Worm (Caenorhabditis elegans) whole organism, L2 larva: ENCODE data around the gene spp-10.

Source experiments
- C34F6.9 ChIP-seq: fragments of 150-350 bp; optimal IDR thresholded peaks from 2 replicates; lab custom pipeline; 2014; ENCODE audit warnings: missing biosample characterization, missing genetic modification characterization
- F13H6.1 ChIP-seq: sonication (generic microtip); optimal IDR thresholded peaks from 2 replicates; lab custom pipeline; 2016; ENCODE audit warnings: missing genetic modification characterization, missing compliant biosample characterization
- Y55F3AM.14 ChIP-seq: fragments of 200-800 bp; sonication (Bioruptor generic); optimal IDR thresholded peaks from 2 replicates; lab custom pipeline; 2018; ENCODE audit warnings: mild to moderate bottlenecking, missing genetic modification characterization, missing compliant biosample characterization
- ZK546.5 ChIP-seq: sonication (generic microtip); optimal IDR thresholded peaks from 2 replicates; lab custom pipeline; 2017; ENCODE audit warnings: missing biosample characterization, missing genetic modification characterization
- aly-2 ChIP-seq: fragments of 150-350 bp; optimal IDR thresholded peaks from 2 replicates; lab custom pipeline; 2014; ENCODE audit warnings: missing biosample characterization, missing genetic modification characterization
- ama-1 ChIP-seq: fragments of 150-350 bp; optimal IDR thresholded peaks from 2 replicates; lab custom pipeline; 2018; ENCODE audit warnings: inconsistent platforms
- blmp-1 ChIP-seq: sonication (generic microtip); optimal IDR thresholded peaks from 2 replicates; lab custom pipeline; 2017; ENCODE audit warnings: missing genetic modification characterization, mild to moderate bottlenecking, missing compliant biosample characterization, antibody characterized with exemption, moderate library complexity; ENCODE audit not compliant: insufficient read depth
- ceh-16 ChIP-seq: fragments of 150-350 bp; optimal IDR thresholded peaks from 2 replicates; lab custom pipeline; 2014; ENCODE audit warnings: missing biosample characterization, missing genetic modification characterization
- crh-2 ChIP-seq: sonication (generic microtip); optimal IDR thresholded peaks from 2 replicates; lab custom pipeline; 2017; ENCODE audit warnings: missing biosample characterization, missing genetic modification characterization
- dmd-4 ChIP-seq: sonication (generic microtip); optimal IDR thresholded peaks from 2 replicates; lab custom pipeline; 2017; ENCODE audit warnings: missing biosample characterization, missing genetic modification characterization
- egl-27 ChIP-seq: sonication (generic microtip); optimal IDR thresholded peaks from 3 replicates; lab custom pipeline; 2017; ENCODE audit warnings: missing biosample characterization, missing genetic modification reagents, missing genetic modification characterization
- elt-1 ChIP-seq: fragments of 150-350 bp; optimal IDR thresholded peaks from 2 replicates; lab custom pipeline; 2014; ENCODE audit warnings: missing biosample characterization, missing genetic modification characterization
- fos-1 ChIP-seq: fragments of 150-350 bp; optimal IDR thresholded peaks from 2 replicates; lab custom pipeline; 2014; ENCODE audit warnings: missing biosample characterization, missing genetic modification characterization
- gmeb-1 ChIP-seq: fragments of 150-350 bp; optimal IDR thresholded peaks from 2 replicates; lab custom pipeline; 2014; ENCODE audit warnings: missing biosample characterization, missing genetic modification characterization
- lin-11 ChIP-seq: fragments of 150-350 bp; sonication (generic microtip); optimal IDR thresholded peaks from 2 replicates; lab custom pipeline; 2014; ENCODE audit warnings: missing biosample characterization, missing genetic modification characterization, inconsistent platforms, mixed read lengths
- lin-39 ChIP-seq: fragments of 150-350 bp; optimal IDR thresholded peaks from 2 replicates; lab custom pipeline; 2014; ENCODE audit warnings: missing biosample characterization, missing genetic modification reagents, missing genetic modification characterization
- lsy-2 ChIP-seq, 2 experiments: fragments of 150-350 bp in 1 of 2; sonication (generic microtip) in 1 of 2; optimal IDR thresholded peaks; 2 replicates each; lab custom pipeline; 2014 to 2017; ENCODE audit warnings: missing biosample characterization in 2 of 2, missing genetic modification characterization in 2 of 2
- mab-5 ChIP-seq: fragments of 150-350 bp; optimal IDR thresholded peaks from 2 replicates; lab custom pipeline; 2014; ENCODE audit warnings: missing biosample characterization, missing genetic modification characterization
- nhr-10 ChIP-seq: sonication (generic microtip); optimal IDR thresholded peaks from 2 replicates; lab custom pipeline; 2017; ENCODE audit warnings: missing biosample characterization, missing genetic modification characterization
- nhr-12 ChIP-seq: fragments of 150-350 bp; optimal IDR thresholded peaks from 2 replicates; lab custom pipeline; 2014; ENCODE audit warnings: missing biosample characterization, missing genetic modification characterization
- nhr-129 ChIP-seq: fragments of 150-350 bp; optimal IDR thresholded peaks from 2 replicates; lab custom pipeline; 2014; ENCODE audit warnings: missing biosample characterization, missing genetic modification characterization
- nhr-23 ChIP-seq: fragments of 150-350 bp; optimal IDR thresholded peaks from 2 replicates; lab custom pipeline; 2014; ENCODE audit warnings: missing biosample characterization, missing genetic modification reagents, missing genetic modification characterization
- nhr-237 ChIP-seq: fragments of 150-350 bp; optimal IDR thresholded peaks from 2 replicates; lab custom pipeline; 2014; ENCODE audit warnings: missing biosample characterization, missing genetic modification characterization
- nhr-25 ChIP-seq: fragments of 150-350 bp; sonication (generic microtip); optimal IDR thresholded peaks from 3 replicates; lab custom pipeline; 2014; ENCODE audit warnings: missing biosample characterization, missing genetic modification characterization
- nhr-6 ChIP-seq: fragments of 150-350 bp; optimal IDR thresholded peaks from 2 replicates; lab custom pipeline; 2014; ENCODE audit warnings: missing biosample characterization, missing genetic modification characterization
- nhr-77 ChIP-seq: fragments of 150-350 bp; optimal IDR thresholded peaks from 2 replicates; lab custom pipeline; 2014; ENCODE audit warnings: missing biosample characterization, missing genetic modification characterization
- peb-1 ChIP-seq: fragments of 150-350 bp; optimal IDR thresholded peaks from 2 replicates; lab custom pipeline; 2014; ENCODE audit warnings: missing biosample characterization, missing genetic modification characterization
- skn-1 ChIP-seq: sonication (generic microtip); optimal IDR thresholded peaks from 2 replicates; lab custom pipeline; 2017; ENCODE audit warnings: missing biosample characterization, missing genetic modification characterization
- sma-9 ChIP-seq, 2 experiments: fragments of 150-350 bp in 1 of 2; sonication (generic microtip) in 1 of 2; optimal IDR thresholded peaks; 2 replicates each; lab custom pipeline; 2014 to 2016; ENCODE audit warnings: missing genetic modification characterization in 2 of 2, mild to moderate bottlenecking in 1 of 2, missing biosample characterization in 1 of 2, missing compliant biosample characterization in 1 of 2, missing genetic modification reagents in 1 of 2, moderate library complexity in 1 of 2
- snpc-4 ChIP-seq: fragments of 150-350 bp; optimal IDR thresholded peaks from 2 replicates; lab custom pipeline; 2014; ENCODE audit warnings: missing biosample characterization, missing genetic modification characterization
- unc-39 ChIP-seq: fragments of 150-350 bp; optimal IDR thresholded peaks from 2 replicates; lab custom pipeline; 2014; ENCODE audit warnings: missing biosample characterization, missing genetic modification characterization
- unc-62 ChIP-seq: fragments of 150-350 bp; optimal IDR thresholded peaks from 2 replicates; lab custom pipeline; 2014; ENCODE audit warnings: missing biosample characterization, missing genetic modification reagents, missing genetic modification characterization
- ztf-1 ChIP-seq: fragments of 200-800 bp; sonication (Bioruptor generic); conservative IDR thresholded peaks from 2 replicates; pipeline ENCODE4 v1.3.6; 2022; ENCODE audit warnings: missing genetic modification characterization, missing compliant biosample characterization
- ztf-4 ChIP-seq: fragments of 150-350 bp; optimal IDR thresholded peaks from 2 replicates; lab custom pipeline; 2014; ENCODE audit warnings: missing biosample characterization, missing genetic modification characterization

The spp-10 gene

DNA sequence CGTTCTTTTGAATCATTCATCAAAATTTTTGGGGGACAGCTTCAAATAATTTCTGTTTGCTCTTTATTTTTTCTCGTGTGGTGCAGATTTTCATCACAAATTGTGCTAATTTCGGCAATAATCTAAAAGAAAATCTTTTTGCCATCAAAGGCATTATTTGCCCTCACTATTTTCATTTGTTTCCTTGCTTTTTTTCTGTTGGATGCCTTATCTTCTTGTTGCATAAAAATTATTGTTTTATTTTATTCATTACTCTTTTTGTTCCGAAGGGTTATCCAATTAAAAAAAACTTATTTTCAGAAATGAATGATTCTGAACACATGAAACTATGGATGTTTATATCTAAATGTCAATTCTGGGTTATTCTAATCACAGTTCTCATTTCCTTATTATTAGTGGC, 30.1 kb upstream of the spp-10 start, which contains the start of gene T01B11.1:
Gene T01B11.1, plus strand, starts transcription at position 301 of the 400 bp plus-strand sequence.
- TF ChIP-seq nhr-12 (tag; lab: Kevin White, UChicago) (no peak), unc-39 (no peak), nhr-10 (tag; lab: Kevin White, UChicago) (no peak), egl-27 (no peak), nhr-23 (tag; lab: Kevin White, UChicago) (no peak), peb-1 (tag; lab: Kevin White, UChicago) (no peak), mab-5 (tag; lab: Kevin White, UChicago) (no peak), aly-2 (tag; lab: Kevin White, UChicago) (no peak), lsy-2 (tag; optimal IDR thresholded peaks at IDR 0.05; lab: Kevin White, UChicago) (no peak)

DNA sequence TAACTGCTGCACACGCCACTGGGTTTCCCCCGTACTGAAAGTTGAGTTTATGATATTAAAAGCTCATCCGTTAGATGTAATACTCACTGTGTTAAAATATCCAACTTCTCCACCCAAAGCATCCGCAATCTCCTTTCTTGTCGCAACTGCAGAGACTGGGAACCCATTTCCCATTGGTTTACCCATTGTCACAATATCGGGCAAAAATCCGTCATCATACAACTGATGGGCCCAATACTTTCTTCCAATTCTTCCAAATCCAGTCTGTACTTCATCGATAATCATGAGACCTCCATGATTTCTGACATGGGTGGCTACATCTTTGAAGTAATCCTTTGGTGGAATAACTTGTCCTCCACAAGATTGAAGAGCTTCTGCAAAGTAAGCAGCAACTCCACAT, 27.1 kb upstream of the spp-10 start:
- TF ChIP-seq nhr-25 (tag; lab: Kevin White, UChicago) (no peak), ama-1 (no peak), lsy-2 (tag; optimal IDR thresholded peaks at IDR 0.05; lab: Kevin White, UChicago) (no peak), ZK546.5 (no peak), lin-39 (tag; lab: Kevin White, UChicago) (no peak), nhr-237 (tag; lab: Kevin White, UChicago) (no peak), elt-1 (tag; lab: Kevin White, UChicago) (no peak), nhr-77 (no peak), unc-62 (GFP tag; lab: Kevin White, UChicago) (no peak), skn-1 (tag; lab: Kevin White, UChicago) (no peak), mab-5 (tag; lab: Kevin White, UChicago) (no peak), nhr-12 (tag; lab: Kevin White, UChicago) (no peak), aly-2 (tag; lab: Kevin White, UChicago) (no peak), C34F6.9 (tag; lab: Kevin White, UChicago) (no peak)

DNA sequence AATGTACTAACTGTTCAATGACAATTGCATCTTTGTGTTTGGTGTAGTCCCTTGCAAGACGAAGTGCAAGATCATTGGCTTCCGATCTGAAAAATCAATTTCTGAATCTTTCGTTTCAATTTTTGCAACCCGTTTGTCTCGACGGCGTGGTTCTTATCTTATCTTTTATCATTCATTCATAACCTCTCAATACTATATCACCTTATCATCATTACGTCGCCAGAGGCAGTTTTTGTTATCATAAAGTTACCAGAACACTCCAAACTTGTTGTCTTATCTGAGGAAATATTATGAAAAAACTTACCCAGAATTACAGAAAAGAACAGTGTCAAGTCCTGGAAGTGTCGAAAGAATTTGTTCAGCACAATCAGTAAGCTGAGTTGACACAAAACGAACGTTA, 26.4 kb upstream of the spp-10 start:
- TF ChIP-seq blmp-1 (tag; lab: Kevin White, UChicago) (no peak), aly-2 (tag; lab: Kevin White, UChicago) (no peak), Y55F3AM.14 (no peak), lin-11 (tag; lab: Kevin White, UChicago) (no peak), dmd-4 (tag; lab: Kevin White, UChicago) (no peak), nhr-129 (tag; lab: Kevin White, UChicago) (no peak), skn-1 (tag; lab: Kevin White, UChicago) (no peak), nhr-12 (tag; lab: Kevin White, UChicago) (no peak), fos-1 (tag; lab: Kevin White, UChicago) (peak; percentile 86), crh-2 (tag; lab: Kevin White, UChicago) (peak; percentile 48), nhr-6 (tag; lab: Kevin White, UChicago) (no peak), gmeb-1 (peak; percentile 38), unc-62 (GFP tag; lab: Kevin White, UChicago) (no peak), F13H6.1 (tag; lab: Kevin White, UChicago) (no peak), ZK546.5 (no peak), mab-5 (tag; lab: Kevin White, UChicago) (no peak), unc-39 (no peak), sma-9 (GFP tag; optimal IDR thresholded peaks at IDR 0.05; lab: Kevin White, UChicago) (peak; percentile 71), sma-9 (tag; optimal IDR thresholded peaks at IDR 0.05; lab: Kevin White, UChicago) (no peak)

DNA sequence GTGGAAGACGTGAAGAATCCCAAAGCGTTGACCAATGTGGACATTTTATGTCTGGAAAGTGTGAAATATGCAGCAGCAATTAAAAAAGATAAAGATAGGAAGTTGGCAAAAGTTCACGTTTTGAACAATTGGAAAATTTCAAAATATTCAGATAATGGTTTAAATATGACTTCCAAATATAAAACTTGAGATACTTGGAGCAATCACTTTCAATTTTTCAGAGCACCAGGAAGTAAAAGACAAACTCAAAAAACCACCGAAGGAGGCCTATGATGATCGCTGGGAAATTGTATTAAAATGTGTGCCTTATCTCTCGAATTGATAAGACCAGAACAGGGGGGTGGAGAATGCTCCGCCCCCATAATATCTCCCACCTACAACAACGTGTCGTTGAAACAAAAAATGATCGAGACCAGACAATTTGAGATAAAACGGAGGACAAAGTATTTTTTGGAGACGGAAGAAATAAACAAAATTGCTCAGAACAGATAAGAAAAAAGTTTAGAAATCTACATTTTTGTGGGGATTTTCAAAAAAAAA, 25.2 kb upstream of the spp-10 start, which contains the start of gene eppl-1:
Gene eppl-1, minus strand, starts transcription at position 51 of the 540 bp plus-strand sequence.
- TF ChIP-seq fos-1 (tag; lab: Kevin White, UChicago) (peak; percentile 34), sma-9 (GFP tag; optimal IDR thresholded peaks at IDR 0.05; lab: Kevin White, UChicago) (peak; percentile 15), sma-9 (tag; optimal IDR thresholded peaks at IDR 0.05; lab: Kevin White, UChicago) (no peak), crh-2 (tag; lab: Kevin White, UChicago) (no peak)

DNA sequence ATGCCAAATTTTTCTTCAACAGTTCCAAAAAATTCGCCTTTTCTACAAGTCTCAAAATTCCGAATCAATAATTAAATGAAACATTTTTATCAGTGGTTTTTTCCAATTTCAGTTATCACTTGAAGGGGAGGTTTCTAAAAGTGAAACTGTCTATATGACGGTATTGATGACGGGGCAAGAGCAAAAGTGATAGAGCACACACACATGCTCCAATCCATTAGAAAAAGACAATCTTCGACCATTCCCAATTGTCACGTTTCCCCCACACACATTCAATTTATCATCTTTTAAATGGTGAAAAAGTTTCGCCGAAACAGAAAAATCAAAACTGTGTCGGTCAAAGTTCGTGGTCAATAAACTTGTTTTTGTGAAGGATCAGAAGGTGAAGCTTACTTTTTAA, 23.8 kb upstream of the spp-10 start:
- TF ChIP-seq fos-1 (tag; lab: Kevin White, UChicago) (peak; percentile 65), nhr-129 (tag; lab: Kevin White, UChicago) (peak; percentile 4), Y55F3AM.14 (no peak), egl-27 (no peak), nhr-23 (tag; lab: Kevin White, UChicago) (no peak), sma-9 (GFP tag; optimal IDR thresholded peaks at IDR 0.05; lab: Kevin White, UChicago) (peak; percentile 55), sma-9 (tag; optimal IDR thresholded peaks at IDR 0.05; lab: Kevin White, UChicago) (no peak), gmeb-1 (peak; percentile 19), lin-39 (tag; lab: Kevin White, UChicago) (no peak), aly-2 (tag; lab: Kevin White, UChicago) (no peak), F13H6.1 (tag; lab: Kevin White, UChicago) (no peak), crh-2 (tag; lab: Kevin White, UChicago) (peak; percentile 63), lsy-2 (tag; optimal IDR thresholded peaks at IDR 0.05; lab: Kevin White, UChicago) (no peak), nhr-10 (tag; lab: Kevin White, UChicago) (no peak), blmp-1 (tag; lab: Kevin White, UChicago) (no peak), ztf-4 (tag; lab: Kevin White, UChicago) (no peak), snpc-4 (no peak), ztf-1 (no peak), ceh-16 (tag; lab: Kevin White, UChicago) (no peak), ama-1 (no peak)
